Fruit fly (Drosophila melanogaster) S2 (cell line): ENCODE results near the gene TwdlN.

Experiments
- CG8478 ChIP-seq: fragments of >200 bp; optimal IDR thresholded peaks from 2 replicates; lab custom pipeline; 2018
- CTCF ChIP-seq, 2 experiments: fragments of >200 bp; optimal IDR thresholded peaks; 2 replicates each; lab custom pipeline; 2018

Gene TwdlN

DNA sequence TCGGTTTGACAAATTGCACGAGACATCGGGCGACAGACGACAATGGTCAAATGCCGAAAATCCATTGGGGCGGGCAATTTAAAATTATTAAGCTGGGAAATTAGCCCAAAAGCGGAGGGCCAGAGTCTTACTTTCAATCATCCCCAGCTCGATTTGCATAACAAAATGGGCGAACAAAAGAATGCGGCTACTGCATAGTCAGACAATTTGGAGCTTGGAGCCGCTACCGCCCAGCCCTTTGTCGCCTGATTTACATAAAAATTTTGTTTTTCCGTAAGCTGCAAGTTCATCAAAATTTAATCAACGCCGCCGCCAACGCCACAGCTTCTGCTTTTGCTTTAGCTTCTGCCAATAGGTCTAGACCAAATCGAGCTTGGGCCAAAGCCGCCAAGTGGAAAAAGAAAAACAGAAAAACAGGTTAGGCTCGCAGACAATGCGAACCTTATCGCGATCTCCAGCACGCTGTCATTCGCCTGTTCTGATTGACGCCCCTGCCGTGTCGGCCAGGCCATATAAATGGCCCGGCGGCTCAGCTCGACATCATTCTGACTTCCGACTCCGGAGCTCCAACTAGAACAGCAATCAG is at the start of gene TwdlN:
TwdlN (plus strand) TSS at position 536 of the 586 bp plus-strand sequence.
- TF ChIP-seq CTCF (optimal IDR thresholded peaks at IDR 0.05; lab: Kevin White, UChicago) (no peak), CG8478 (no peak)

DNA sequence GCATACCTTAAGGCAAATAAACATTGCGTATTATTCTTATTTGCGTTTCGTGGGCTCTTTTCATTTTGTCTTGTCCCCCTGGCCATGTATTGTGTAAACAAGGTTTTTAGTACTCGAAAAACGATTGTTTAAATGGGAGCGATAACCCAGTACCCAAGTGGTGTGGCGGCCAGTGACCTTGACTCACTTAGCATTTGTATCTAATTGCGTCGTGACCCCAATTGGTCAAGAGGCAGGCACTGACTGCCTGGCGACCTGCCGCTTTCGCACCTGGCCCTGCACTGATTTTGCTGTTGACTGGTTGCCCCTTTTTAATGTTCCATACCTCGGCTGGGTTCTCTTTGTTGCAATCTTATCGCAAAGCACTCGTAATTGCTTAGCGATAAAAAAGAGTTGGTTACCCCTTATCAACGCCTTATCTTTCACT is 43.5 kb upstream of the TwdlN start:
- TF ChIP-seq CG8478 (no peak), CTCF (optimal IDR thresholded peaks at IDR 0.05; lab: Kevin White, UChicago) (no peak)

DNA sequence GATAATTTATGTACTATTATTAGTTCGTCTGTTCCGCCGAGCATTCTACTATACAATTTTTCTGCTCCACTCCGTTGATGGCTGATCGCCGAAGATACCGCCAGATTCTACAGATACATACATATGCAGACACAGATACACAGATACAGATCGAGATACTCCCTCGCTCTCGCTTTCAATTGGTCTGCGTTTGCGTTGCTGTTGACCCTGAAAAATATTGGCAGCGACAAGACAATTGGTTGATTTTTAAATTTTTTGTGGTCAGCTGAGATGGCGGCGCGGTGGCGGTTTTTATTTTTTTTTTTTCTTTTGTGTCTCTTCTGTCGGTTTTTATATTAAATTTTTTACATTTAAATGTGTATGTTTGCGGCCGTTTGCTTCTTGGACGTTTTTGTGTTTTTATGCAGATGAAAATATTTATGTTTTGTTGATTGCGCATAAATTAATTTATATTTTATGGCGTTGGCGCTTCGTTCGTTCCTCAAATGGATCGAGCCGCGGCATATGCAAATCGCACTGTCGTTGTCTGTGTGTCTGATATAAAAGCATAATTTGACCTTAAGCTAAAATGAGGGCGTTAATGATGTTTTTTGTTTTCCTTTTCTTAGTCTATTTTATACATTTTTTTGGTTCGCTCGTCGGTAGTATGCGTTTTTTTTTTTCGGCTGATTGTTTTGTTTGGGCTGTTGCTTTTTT is 37.7 kb upstream of the TwdlN start:
- no peak for TF ChIP-seq CTCF (optimal IDR thresholded peaks at IDR 0.05; lab: Kevin White, UChicago)
- TF ChIP-seq CG8478: no peak

DNA sequence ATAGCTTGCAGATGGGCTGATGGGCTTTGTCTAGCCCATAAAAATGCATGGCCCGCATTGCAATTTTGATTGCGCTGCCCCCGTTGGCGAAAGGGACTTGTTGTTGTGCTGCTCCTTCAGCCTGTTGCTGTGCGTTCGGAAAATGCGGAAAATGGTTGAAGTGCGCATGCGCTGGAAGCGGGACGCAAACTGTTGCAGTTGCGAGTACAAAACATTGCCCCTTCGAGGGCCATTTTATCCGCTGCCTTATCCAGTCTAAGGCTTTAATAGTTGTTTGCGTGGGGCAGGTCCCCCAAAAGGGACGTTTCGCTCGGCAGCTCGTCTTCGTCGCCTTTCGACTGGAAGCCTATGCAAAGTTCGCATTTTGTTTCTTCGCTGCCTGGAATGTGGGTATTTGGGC is 25.2 kb upstream of the TwdlN start:
- no peak for TF ChIP-seq CG8478
- TF ChIP-seq CTCF (optimal IDR thresholded peaks at IDR 0.05; lab: Kevin White, UChicago): no peak

DNA sequence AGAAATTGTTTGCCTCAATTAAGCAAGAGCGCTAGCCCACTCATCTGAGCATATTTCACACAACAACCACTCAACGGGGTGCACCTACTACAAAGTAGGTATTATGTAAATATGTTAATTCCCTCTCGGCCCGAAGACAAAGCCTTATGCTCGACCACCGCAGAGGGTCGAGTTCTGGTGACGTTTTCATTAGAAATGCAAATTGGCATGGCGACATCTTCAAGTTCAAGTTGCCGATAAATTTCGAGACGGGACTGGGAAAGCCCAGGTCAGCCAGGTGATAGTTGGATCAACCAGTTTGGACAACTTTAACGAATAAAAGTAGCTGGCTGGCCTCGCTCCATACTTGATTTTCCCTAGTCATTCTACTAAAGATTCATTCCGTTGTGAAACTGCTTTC is 16.2 kb upstream of the TwdlN start:
- no peak for TF ChIP-seq CG8478
- no peak for TF ChIP-seq CTCF (optimal IDR thresholded peaks at IDR 0.05; lab: Kevin White, UChicago)

DNA sequence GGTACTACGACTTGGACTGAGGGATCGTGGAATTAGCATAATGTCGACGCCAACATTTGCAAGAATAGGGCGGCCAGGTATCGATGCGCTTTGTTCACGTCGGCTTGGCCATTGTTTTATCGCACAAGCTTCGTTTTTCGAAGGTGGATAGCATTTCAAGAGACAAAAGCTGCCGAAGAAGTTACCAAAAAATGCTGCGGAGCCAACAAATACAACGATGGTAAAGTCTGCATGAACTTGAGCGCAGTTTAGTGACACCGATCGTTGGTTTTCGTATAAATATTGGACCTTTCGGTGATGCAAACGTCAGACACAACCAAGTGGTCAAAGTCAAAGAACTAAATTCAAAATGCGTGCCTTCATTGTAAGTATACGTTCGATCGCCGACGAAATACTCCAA is 12.9 kb upstream of the TwdlN start, which contains the start of gene TwdlM:
TwdlM (plus strand) TSS at position 301 of the 400 bp plus-strand sequence.
- no peak for TF ChIP-seq CTCF (optimal IDR thresholded peaks at IDR 0.05; lab: Kevin White, UChicago)
- TF ChIP-seq CG8478: no peak

DNA sequence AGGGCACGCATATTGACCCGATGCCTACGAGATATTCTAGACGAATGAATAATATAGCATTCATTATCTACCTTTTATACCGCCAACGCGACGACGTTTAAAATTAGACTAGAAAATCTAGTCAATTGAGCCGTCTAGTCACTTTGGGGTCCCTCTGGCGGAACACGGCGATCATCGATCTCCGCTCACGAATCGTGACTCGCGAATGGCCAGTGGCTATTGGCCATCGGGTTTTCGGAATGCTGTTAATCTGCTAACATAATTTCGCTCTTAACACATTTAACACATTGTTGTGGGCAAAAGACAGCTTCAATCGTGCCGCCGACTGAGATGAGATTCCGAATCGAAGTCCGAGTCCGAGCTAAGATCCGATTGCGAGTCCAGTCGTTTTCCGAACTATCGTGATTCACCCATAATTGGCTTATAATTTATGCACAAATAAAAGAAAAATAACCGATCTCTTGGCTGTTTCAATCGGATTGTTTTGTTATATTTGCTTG is 10.3 kb upstream of the TwdlN start, which contains the start of gene TwdlP:
TwdlP (minus strand) TSS at position 51 of the 500 bp plus-strand sequence.
- TF ChIP-seq CTCF (optimal IDR thresholded peaks at IDR 0.05; lab: Kevin White, UChicago) (no peak), CG8478 (no peak)

DNA sequence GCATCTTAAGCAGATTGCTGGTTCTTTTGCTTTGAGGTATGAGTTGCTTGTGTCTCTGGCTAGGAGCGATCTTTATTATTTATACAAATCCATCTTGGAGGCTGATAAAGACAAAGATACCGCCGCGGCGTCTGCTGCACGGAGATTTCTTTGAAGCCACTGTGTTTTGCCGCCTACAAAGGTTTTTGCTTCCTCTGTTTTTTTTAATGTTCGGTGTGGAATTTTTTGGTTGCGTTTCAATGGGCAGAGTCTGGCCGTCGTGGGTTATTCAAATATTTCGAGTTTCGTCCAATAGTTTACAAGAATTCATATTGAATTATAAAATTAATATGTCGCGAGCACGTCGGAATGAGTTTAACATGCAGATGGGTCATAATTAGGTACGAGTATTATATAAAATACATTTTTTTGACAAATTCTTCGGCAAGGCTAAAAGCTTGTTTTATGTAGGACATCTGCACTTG is 8.1 kb upstream of the TwdlN start, which contains the start of gene TwdlB:
TwdlB (minus strand) TSS at position 51 of the 464 bp plus-strand sequence.
- TF ChIP-seq CG8478 (no peak), CTCF (optimal IDR thresholded peaks at IDR 0.05; lab: Kevin White, UChicago) (no peak)

DNA sequence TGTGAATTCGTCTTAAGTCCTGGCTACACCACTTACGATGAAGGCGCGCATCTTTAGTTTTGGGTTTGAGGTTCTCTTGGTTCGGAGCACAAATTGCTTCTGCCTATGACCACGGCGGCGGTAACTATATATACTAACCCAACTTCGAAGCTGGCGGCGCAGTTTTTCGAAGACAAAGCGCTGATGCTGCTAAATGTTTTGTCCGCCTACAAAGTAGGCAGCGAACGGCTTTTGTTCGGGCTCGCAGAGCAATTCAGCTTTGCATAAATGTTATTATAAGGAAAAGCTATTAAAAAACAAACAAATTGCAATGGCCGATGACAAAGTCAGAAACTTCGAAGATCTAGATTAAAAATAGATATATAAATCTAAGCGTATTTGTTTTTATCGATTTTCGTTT is 6.1 kb upstream of the TwdlN start, which contains the start of gene TwdlL:
TwdlL (minus strand) TSS at position 101 of the 400 bp plus-strand sequence.
- TF ChIP-seq CG8478 (no peak), CTCF (optimal IDR thresholded peaks at IDR 0.05; lab: Kevin White, UChicago) (no peak)

DNA sequence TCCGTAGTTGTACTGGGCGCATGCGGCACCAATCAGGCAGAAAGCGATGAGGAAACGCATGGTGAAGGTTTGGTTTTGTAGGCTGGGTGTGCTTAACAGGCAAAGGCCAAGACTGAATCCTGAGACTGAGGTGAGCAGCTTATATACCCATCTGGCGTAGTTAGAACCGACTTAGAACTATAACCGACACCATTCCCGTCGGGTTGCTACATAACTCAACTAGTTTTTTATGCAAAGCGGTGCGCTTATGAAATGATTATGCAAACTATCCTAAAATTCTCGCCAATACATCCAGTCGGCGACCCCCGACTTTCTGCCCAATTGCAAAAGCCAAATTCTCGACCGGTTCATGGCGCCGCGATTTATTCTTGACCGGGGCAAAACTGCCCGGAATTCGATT is 5.0 kb upstream of the TwdlN start, which contains the start of gene TwdlO:
TwdlO (minus strand) TSS at position 101 of the 400 bp plus-strand sequence.
- TF ChIP-seq CG8478 (no peak), CTCF (optimal IDR thresholded peaks at IDR 0.05; lab: Kevin White, UChicago) (no peak)

DNA sequence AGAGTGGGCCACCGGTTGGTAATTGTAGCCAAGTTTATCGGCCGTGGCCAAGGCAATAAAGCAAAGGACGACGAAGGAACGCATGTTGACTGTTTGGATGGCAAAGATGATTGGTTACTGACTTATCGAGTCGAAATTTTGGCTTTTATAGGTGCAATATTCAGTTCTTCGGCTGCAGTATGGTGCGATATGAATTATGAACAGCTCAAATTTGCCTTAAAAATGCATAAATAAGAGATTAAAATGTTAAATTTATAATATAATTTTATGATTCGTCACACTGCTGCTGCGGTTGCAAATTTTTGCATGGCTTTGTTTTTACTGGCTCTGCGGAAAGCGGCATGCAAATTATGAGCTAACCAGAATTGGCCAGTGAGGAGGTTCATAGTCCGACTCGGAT is 3.0 kb upstream of the TwdlN start, which contains the start of gene TwdlK:
TwdlK (minus strand) TSS at position 101 of the 400 bp plus-strand sequence.
- TF ChIP-seq CG8478 (no peak), CTCF (optimal IDR thresholded peaks at IDR 0.05; lab: Kevin White, UChicago) (no peak)

DNA sequence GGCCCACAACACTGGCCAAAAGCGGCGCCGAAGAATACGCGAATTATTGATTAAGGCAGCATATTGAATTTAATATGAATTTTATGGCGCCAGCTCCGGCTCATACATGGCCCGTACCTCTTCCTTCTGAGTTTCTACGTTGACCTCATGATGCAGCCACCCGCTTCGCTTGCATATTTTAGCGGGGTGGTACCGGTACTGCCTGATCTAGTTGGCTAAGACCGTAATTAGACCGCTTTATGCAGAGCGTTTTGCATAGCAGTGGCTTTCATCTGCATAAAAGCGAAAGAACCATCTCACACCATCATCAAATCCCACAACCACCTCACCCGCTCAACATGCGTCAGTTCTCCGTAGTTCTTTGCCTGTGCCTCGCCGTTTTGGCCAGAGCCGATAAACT is 2.1 kb upstream of the TwdlN start, which contains the start of gene TwdlJ:
TwdlJ (plus strand) TSS at position 301 of the 400 bp plus-strand sequence.
- TF ChIP-seq CTCF (optimal IDR thresholded peaks at IDR 0.05; lab: Kevin White, UChicago) (no peak), CG8478 (no peak)

DNA sequence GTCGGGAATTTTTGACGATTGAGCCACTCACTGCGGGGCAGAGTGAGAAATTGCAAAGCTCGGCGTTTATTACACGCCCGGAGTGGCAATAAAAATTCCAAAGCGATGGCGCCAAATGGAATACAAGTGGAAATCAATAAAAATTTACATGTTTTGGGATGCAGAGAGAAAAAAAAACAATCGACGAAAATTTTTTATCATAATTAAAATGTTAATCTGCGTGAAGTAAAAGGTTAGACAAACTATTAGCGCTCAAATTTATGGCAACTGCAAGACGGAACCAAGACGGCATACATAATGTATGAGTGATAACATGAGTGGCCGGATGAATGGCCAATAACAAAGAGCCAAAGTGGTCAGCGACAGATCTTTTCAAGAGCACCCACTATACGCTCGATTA is 1.3 kb downstream of the TwdlN start:
- TF ChIP-seq CTCF (optimal IDR thresholded peaks at IDR 0.05; lab: Kevin White, UChicago): no peak
- no peak for TF ChIP-seq CG8478

DNA sequence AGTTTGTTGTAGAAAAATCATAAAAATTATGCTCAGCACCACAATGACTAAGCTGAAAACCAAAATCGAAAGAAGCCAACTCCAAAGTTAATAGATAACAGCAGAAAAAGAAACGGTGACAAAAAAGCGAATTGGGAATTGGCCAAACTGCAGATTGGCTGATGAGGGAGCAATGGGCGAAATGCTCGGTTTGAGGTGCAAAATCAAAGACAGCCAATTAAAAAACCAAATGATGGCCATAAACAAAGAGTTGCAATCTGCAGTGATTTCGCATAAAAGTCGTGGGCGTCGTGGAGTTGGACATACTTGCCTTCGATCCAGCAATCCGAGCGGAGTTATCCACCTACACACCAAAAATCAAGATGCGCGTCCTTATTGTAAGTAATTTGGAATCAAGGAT is 1.8 kb downstream of the TwdlN start, which contains the start of gene TwdlH:
TwdlH (plus strand) TSS at position 301 of the 400 bp plus-strand sequence.
- TF ChIP-seq CTCF (optimal IDR thresholded peaks at IDR 0.05; lab: Kevin White, UChicago) (no peak), CG8478 (no peak)

DNA sequence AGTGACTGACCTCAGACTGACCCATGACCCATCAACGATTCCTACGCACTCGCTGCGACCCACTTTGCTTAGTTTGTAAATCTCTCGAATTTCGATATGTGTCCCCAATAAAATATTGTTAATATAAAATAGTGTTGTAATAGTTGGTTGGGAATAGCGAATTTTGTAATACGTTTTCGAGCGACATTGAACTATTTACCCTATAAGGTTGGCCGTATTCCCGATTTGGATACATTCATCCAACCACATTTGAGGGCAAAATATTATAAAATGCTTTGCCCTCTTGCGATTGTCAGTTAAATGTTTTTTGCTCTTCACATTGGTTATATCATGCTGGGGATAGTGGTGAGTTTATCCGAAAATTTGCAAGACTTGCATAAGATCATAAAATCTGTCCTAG is 2.9 kb downstream of the TwdlN start, which contains the start of gene TwdlR:
TwdlR (plus strand) TSS at position 301 of the 400 bp plus-strand sequence.
- no peak for TF ChIP-seq CTCF (optimal IDR thresholded peaks at IDR 0.05; lab: Kevin White, UChicago)
- TF ChIP-seq CG8478: no peak

DNA sequence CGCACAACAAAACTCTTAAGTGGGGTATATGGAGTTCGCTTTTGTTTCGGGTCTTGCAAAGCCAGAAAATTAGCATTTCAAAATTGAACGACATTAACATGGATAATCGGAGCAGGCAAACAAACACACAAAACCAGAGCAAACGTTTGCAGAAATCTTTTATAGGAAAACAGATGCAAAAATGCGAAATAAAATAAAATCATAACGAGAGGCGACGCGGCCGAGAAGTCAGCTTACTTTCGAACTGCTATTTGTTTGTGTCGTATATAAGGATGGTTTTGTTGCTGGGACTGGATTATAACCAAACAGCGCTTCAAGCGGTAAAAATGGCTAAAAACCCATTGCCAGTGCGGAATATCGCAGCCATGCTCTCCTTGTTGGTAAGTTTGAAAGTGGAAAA is 4.7 kb downstream of the TwdlN start, which contains the start of gene TwdlS:
TwdlS (plus strand) TSS at position 301 of the 400 bp plus-strand sequence.
- TF ChIP-seq CG8478 (no peak), CTCF (optimal IDR thresholded peaks at IDR 0.05; lab: Kevin White, UChicago) (no peak)
